Fruit fly (Drosophila melanogaster) whole organism, embryonic: ENCODE measurements around the gene Ccn.

Source experiments
- Atf3 ChIP-seq: fragments of 200-800 bp; sonication (Bioruptor generic); optimal IDR thresholded peaks from 3 replicates; lab custom pipeline; 2016; ENCODE audit warnings: missing biosample characterization, missing genetic modification characterization
- CG17612 ChIP-seq: fragments of 200-800 bp; sonication (Bioruptor generic); IDR thresholded peaks from 2 replicates; pipeline ENCODE4 v1.3.6; 2022; ENCODE audit warnings: missing biosample characterization, missing genetic modification characterization
- CG5953 ChIP-seq: fragments of 200-800 bp; sonication (Bioruptor generic); IDR thresholded peaks from 2 replicates; pipeline ENCODE4 v1.3.6; 2022; ENCODE audit warnings: missing biosample characterization, missing genetic modification characterization
- bcd ChIP-seq: fragments of 200-800 bp; sonication (Bioruptor generic); optimal IDR thresholded peaks from 2 replicates; lab custom pipeline; 2017; ENCODE audit warnings: missing biosample characterization, mild to moderate bottlenecking, missing genetic modification characterization
- br ChIP-seq: fragments of >200 bp; optimal IDR thresholded peaks from 2 replicates; lab custom pipeline; 2017
- btn ChIP-seq: fragments of 200-800 bp; sonication (Bioruptor generic); optimal IDR thresholded peaks from 2 replicates; lab custom pipeline; 2016; ENCODE audit warnings: missing biosample characterization, missing genetic modification characterization
- cwo ChIP-seq: fragments of 200-800 bp; sonication (Bioruptor generic); optimal IDR thresholded peaks from 3 replicates; lab custom pipeline; 2017; ENCODE audit warnings: missing biosample characterization, missing genetic modification characterization, mild to moderate bottlenecking, moderate library complexity, missing genetic modification reagents
- ems ChIP-seq: fragments of 200-800 bp; sonication (Bioruptor generic); optimal IDR thresholded peaks from 3 replicates; lab custom pipeline; 2016; ENCODE audit warnings: missing biosample characterization, missing genetic modification characterization
- hbn ChIP-seq: fragments of 200-800 bp; sonication (Bioruptor generic); IDR thresholded peaks from 2 replicates; pipeline ENCODE4 v1.3.6; 2022; ENCODE audit warnings: missing biosample characterization, missing genetic modification characterization; ENCODE audit not compliant: partially characterized antibody
- psq ChIP-seq: fragments of 200-800 bp; sonication (Bioruptor generic); optimal IDR thresholded peaks from 2 replicates; lab custom pipeline; 2017; ENCODE audit warnings: missing biosample characterization, missing genetic modification characterization
- so ChIP-seq: fragments of 200-800 bp; sonication (Bioruptor generic); IDR thresholded peaks from 3 replicates; pipeline ENCODE4 v1.3.6; 2022; ENCODE audit warnings: missing biosample characterization, missing genetic modification characterization
- yki ChIP-seq: fragments of >200 bp; optimal IDR thresholded peaks from 3 replicates; lab custom pipeline; 2018

dm6 chr3L:17689579-17690191 is at the start of gene Ccn:
- TF ChIP-seq bcd (no peak), cwo (GFP tag; lab: Kevin White, UChicago) (no peak), CG17612 (GFP tag; lab: Robert Waterston, UW) (no peak), CG5953 (GFP tag; lab: Robert Waterston, UW) (no peak), psq (GFP tag; lab: Kevin White, UChicago) (no peak), hbn (GFP tag; lab: Robert Waterston, UW) (no peak), br (no peak), yki (lab: Kevin White, UChicago) (no peak), btn (GFP tag; lab: Kevin White, UChicago) (no peak), Atf3 (GFP tag; lab: Kevin White, UChicago) (no peak), so (no peak), ems (no peak)
